Worm (Caenorhabditis elegans) whole organism, late embryonic: ENCODE data around the gene C18A11.3.
A peak's percentile ranks its signal among the peaks of the same experiment; 100 is the strongest.

ENCODE experiments used
- K09A11.1 ChIP-seq: sonication (generic microtip); optimal IDR thresholded peaks from 2 replicates; lab custom pipeline; 2017; ENCODE audit warnings: antibody characterized with exemption, mild to moderate bottlenecking, missing genetic modification characterization, missing compliant biosample characterization; ENCODE audit not compliant: insufficient read depth
- T23F11.4 ChIP-seq: fragments of 200-800 bp; sonication (Bioruptor generic); optimal IDR thresholded peaks from 2 replicates; lab custom pipeline; 2018; ENCODE audit warnings: mild to moderate bottlenecking, missing genetic modification characterization, missing compliant biosample characterization
- ceh-2 ChIP-seq: sonication (generic microtip); optimal IDR thresholded peaks from 2 replicates; lab custom pipeline; 2016; ENCODE audit warnings: missing genotype, missing genetic modification characterization, missing compliant biosample characterization
- ceh-30 ChIP-seq: fragments of 150-350 bp; optimal IDR thresholded peaks from 2 replicates; lab custom pipeline; 2014; ENCODE audit warnings: missing biosample characterization, missing genetic modification characterization
- ceh-31 ChIP-seq: sonication (generic microtip); optimal IDR thresholded peaks from 2 replicates; lab custom pipeline; 2016; ENCODE audit warnings: missing genetic modification characterization, missing compliant biosample characterization
- elt-2 ChIP-seq: sonication (generic microtip); optimal IDR thresholded peaks from 2 replicates; lab custom pipeline; 2016; ENCODE audit warnings: missing genetic modification reagents, missing genetic modification characterization, missing compliant biosample characterization
- fkh-10 ChIP-seq: fragments of 150-350 bp; optimal IDR thresholded peaks from 2 replicates; lab custom pipeline; 2014; ENCODE audit warnings: missing biosample characterization, missing genetic modification reagents, missing genetic modification characterization
- nfya-1 ChIP-seq: sonication (generic microtip); optimal IDR thresholded peaks from 2 replicates; lab custom pipeline; 2017; ENCODE audit warnings: missing genetic modification characterization, mild to moderate bottlenecking, missing compliant biosample characterization, antibody characterized with exemption, moderate library complexity
- pat-9 ChIP-seq: fragments of 200-800 bp; sonication (Bioruptor generic); optimal IDR thresholded peaks from 2 replicates; lab custom pipeline; 2018; ENCODE audit warnings: mild to moderate bottlenecking, missing genetic modification characterization, moderate library complexity, missing compliant biosample characterization
- pha-4 ChIP-seq: fragments of 150-350 bp; optimal IDR thresholded peaks from 2 replicates; lab custom pipeline; 2018; ENCODE audit warnings: missing biosample characterization, missing genetic modification reagents, missing genetic modification characterization
- sox-4 ChIP-seq: sonication (generic microtip); optimal IDR thresholded peaks from 2 replicates; lab custom pipeline; 2017; ENCODE audit warnings: mild to moderate bottlenecking, missing genetic modification characterization, inconsistent platforms, missing compliant biosample characterization
- syd-9 ChIP-seq: sonication (generic microtip); optimal IDR thresholded peaks from 2 replicates; lab custom pipeline; 2016; ENCODE audit warnings: mild to moderate bottlenecking, missing genetic modification characterization, moderate library complexity, missing compliant biosample characterization
- unc-55 ChIP-seq: sonication (generic microtip); optimal IDR thresholded peaks from 2 replicates; lab custom pipeline; 2017; ENCODE audit warnings: missing biosample characterization, missing genetic modification reagents, missing genetic modification characterization
- ztf-16 ChIP-seq: sonication (generic microtip); optimal IDR thresholded peaks from 2 replicates; lab custom pipeline; 2017; ENCODE audit warnings: missing genetic modification characterization, missing compliant biosample characterization

DNA sequence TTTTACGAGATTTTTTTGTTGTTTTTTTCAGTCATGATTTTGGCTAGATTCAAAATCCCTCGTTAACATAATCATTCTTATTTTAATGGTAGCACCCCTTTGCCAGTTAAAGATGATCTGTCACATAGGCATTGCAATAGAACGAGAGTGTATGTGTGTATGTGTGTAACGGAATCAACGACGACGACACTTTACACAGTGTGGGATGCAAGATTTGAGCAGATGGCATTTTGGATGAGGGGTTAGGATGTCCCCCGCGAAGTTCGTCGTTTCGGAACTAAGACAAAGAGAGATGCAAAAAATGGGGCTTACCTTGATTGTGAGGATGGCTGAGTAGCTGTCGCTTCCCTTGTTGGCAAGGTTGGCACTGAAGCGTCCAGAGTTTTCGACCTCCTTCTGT, 8.9 kb upstream of the C18A11.3 start:
- TF ChIP-seq fkh-10 (no peak), T23F11.4 (GFP tag; lab: Kevin White, UChicago) (no peak), ceh-31 (tag; lab: Kevin White, UChicago) (no peak), sox-4 (tag; lab: Kevin White, UChicago) (no peak), elt-2 (tag; lab: Kevin White, UChicago) (no peak), pha-4 (tag; lab: Kevin White, UChicago) (no peak), pat-9 (tag; lab: Kevin White, UChicago) (no peak), unc-55 (peak; percentile 19), syd-9 (tag; lab: Kevin White, UChicago) (no peak), ceh-30 (tag; lab: Kevin White, UChicago) (no peak), ceh-2 (no peak), K09A11.1 (no peak), ztf-16 (tag; lab: Kevin White, UChicago) (no peak), nfya-1 (no peak)
